Worm (Caenorhabditis elegans): ENCODE results near the gene F46F2.3.

F46F2.3 gene

DNA sequence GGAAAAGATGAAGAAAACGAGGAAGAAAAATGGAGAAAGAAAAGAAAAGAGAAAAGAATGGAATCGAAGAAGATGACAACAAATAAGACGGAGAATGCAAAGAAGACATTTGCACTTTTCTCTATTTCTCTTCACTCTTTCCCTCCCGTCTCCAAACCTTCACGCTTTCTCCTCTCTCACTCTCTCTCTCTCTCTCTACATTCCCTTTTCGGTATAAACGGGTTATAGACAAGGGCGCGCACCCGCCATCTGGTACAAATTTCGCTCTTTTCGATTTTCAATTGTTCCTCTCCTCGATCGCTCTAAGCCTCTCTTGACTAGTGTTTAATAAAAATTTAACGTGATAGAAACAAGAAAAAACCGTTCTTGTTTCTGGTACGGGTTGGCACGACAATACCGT is 16.7 kb upstream of the F46F2.3 start:
- TF ChIP-seq mab-5 (tag; optimal IDR thresholded peaks at IDR 0.05) (no peak), ceh-83 (GFP tag; optimal IDR thresholded peaks at IDR 0.05) (no peak), flh-1 (GFP tag; optimal IDR thresholded peaks at IDR 0.05) (no peak), elt-1 (tag; optimal IDR thresholded peaks at IDR 0.05; ENCODE audit: borderline replicate concordance, insufficient read depth) (no peak), pha-4 (tag; optimal IDR thresholded peaks at IDR 0.05) (peak; percentile 60), lin-32 (GFP tag; optimal IDR thresholded peaks at IDR 0.05) (no peak), ces-1 (GFP tag; optimal IDR thresholded peaks at IDR 0.05) (peak; percentile 100), sem-2 (GFP tag; optimal IDR thresholded peaks at IDR 0.05) (no peak), hlh-1 (tag; optimal IDR thresholded peaks at IDR 0.05) (peak; percentile 5), ham-2 (GFP tag; optimal IDR thresholded peaks at IDR 0.05) (no peak), ceh-43 (GFP tag; optimal IDR thresholded peaks at IDR 0.05) (no peak), cnd-1 (tag; optimal IDR thresholded peaks at IDR 0.05) (peak; percentile 50), unc-62 (GFP tag; optimal IDR thresholded peaks at IDR 0.05) (peak; percentile 80), blmp-1 (tag; optimal IDR thresholded peaks at IDR 0.05) (peak; percentile 96), sptf-1 (tag; optimal IDR thresholded peaks at IDR 0.05) (no peak), mls-2 (tag; optimal IDR thresholded peaks at IDR 0.05) (no peak), bed-3 (GFP tag; optimal IDR thresholded peaks at IDR 0.05) (no peak), unc-120 (tag; optimal IDR thresholded peaks at IDR 0.05; ENCODE audit: poor library complexity, severe bottlenecking) (peak; percentile 82), lsy-2 (tag; optimal IDR thresholded peaks at IDR 0.05) (peak; percentile 59), nhr-237 (tag; optimal IDR thresholded peaks at IDR 0.05) (peak; percentile 78), elt-3 (tag; optimal IDR thresholded peaks at IDR 0.05) (peak; percentile 29), zip-8 (tag; optimal IDR thresholded peaks at IDR 0.05) (no peak), mep-1 (tag; optimal IDR thresholded peaks at IDR 0.05) (peak; percentile 73)

DNA sequence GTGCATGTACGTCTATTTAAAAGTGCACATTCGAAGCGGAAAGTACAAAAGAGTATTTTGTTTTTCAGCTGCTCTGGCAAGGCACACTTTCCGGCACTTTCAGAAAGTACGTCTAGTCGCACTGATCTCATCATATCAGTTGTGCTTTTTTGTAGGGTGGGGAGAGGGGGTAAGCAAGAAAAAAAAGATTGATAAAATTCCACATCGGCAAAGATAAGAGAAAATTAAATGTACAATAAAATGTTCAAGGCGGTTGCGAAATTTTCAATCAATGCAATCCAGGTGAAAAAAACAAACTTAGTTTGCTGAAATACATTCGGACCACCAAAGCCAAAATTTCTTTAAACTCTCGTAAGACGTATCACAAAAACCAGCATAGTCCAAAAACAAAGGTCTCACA is 16.2 kb upstream of the F46F2.3 start:
- TF ChIP-seq sptf-1 (tag; optimal IDR thresholded peaks at IDR 0.05): no peak

DNA sequence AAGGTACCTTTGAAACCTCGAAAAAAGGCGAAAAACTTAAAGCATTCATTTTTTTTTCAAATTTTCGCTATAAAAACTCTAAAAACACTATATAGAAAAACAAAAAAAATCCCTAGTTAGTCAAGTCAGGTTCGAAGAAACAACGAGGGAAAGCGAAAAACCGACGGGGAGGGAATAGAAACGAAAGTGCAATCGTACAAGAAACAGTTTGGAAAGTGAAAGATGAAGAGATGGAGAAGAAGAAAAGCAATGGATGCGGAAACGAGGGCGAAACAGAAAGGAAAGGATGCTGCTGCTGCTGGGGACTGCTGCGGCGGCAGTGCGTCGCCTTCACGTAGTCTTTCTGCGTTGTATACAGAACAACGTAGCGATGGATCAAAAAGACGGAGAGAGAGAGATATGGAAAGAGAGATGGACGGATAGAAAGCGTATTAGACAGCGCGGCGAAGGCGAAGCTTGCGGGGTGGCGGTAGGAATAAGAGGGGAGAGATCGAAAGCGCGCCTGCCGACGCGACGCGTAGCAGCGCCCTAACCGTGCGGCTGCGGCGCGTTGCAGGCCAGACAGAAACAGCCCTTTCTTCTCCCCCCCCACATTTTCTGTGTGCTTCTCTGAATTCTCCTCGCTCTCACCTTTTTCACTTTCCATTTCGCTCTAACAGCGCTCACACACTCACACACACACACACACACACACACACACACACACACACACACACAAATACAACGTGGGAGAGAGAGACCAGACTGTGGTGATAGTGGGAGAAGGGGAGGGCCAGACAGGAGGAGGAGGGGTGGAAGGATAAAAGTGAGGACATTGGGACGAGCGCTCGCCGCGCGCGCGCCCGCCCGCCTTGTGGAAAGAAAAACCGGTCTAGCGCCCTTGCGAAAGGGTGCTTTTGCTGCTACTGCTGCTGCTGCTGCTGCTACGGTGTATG is 15.0 kb upstream of the F46F2.3 start:
- TF ChIP-seq nhr-2 (tag; optimal IDR thresholded peaks at IDR 0.05): no peak
- TF ChIP-seq elt-1 (tag; optimal IDR thresholded peaks at IDR 0.05; ENCODE audit: borderline replicate concordance, insufficient read depth): peak; percentile 16
- TF ChIP-seq lin-32 (GFP tag; optimal IDR thresholded peaks at IDR 0.05): no peak
- TF ChIP-seq tbx-8 (GFP tag; optimal IDR thresholded peaks at IDR 0.05): peak; percentile 23
- no peak for TF ChIP-seq ceh-39 (tag; optimal IDR thresholded peaks at IDR 0.05)
- TF ChIP-seq ces-1 (GFP tag; optimal IDR thresholded peaks at IDR 0.05): peak; percentile 43
- TF ChIP-seq ham-2 (GFP tag; optimal IDR thresholded peaks at IDR 0.05): peak; percentile 100
- TF ChIP-seq blmp-1 (tag; optimal IDR thresholded peaks at IDR 0.05): peak; percentile 91
- TF ChIP-seq M03D4.4 (tag; optimal IDR thresholded peaks at IDR 0.05): peak; percentile 79
- no peak for TF ChIP-seq snpc-4 (tag; optimal IDR thresholded peaks at IDR 0.05)
- peak; percentile 10 for TF ChIP-seq ceh-83 (GFP tag; optimal IDR thresholded peaks at IDR 0.05)
- TF ChIP-seq zip-8 (tag; optimal IDR thresholded peaks at IDR 0.05): no peak
- peak; percentile 58 for TF ChIP-seq cnd-1 (tag; optimal IDR thresholded peaks at IDR 0.05)
- peak; percentile 17 for TF ChIP-seq nhr-12 (tag; optimal IDR thresholded peaks at IDR 0.05)
- peak; percentile 83 for TF ChIP-seq pha-4 (tag; optimal IDR thresholded peaks at IDR 0.05)
- peak; percentile 46 for TF ChIP-seq bed-3 (GFP tag; optimal IDR thresholded peaks at IDR 0.05)
- TF ChIP-seq flh-1 (GFP tag; optimal IDR thresholded peaks at IDR 0.05): peak; percentile 64
- peak; percentile 81 for TF ChIP-seq sptf-1 (tag; optimal IDR thresholded peaks at IDR 0.05)
- peak; percentile 60 for TF ChIP-seq sem-2 (GFP tag; optimal IDR thresholded peaks at IDR 0.05)
- peak; percentile 5 for TF ChIP-seq hlh-1 (tag; optimal IDR thresholded peaks at IDR 0.05)
- TF ChIP-seq lsy-2 (tag; optimal IDR thresholded peaks at IDR 0.05): peak; percentile 61
- no peak for TF ChIP-seq nhr-28 (tag; optimal IDR thresholded peaks at IDR 0.05)
- TF ChIP-seq ceh-43 (GFP tag; optimal IDR thresholded peaks at IDR 0.05): peak; percentile 30
- TF ChIP-seq unc-120 (tag; optimal IDR thresholded peaks at IDR 0.05; ENCODE audit: poor library complexity, severe bottlenecking): peak; percentile 88
- peak; percentile 77 for TF ChIP-seq drap-1 (GFP tag; optimal IDR thresholded peaks at IDR 0.05)
- TF ChIP-seq lin-13 (tag; optimal IDR thresholded peaks at IDR 0.05): peak; percentile 27
- peak; percentile 79 for TF ChIP-seq mls-2 (tag; optimal IDR thresholded peaks at IDR 0.05)
- TF ChIP-seq ztf-11 (tag; optimal IDR thresholded peaks at IDR 0.05): peak; percentile 51
- TF ChIP-seq elt-3 (tag; optimal IDR thresholded peaks at IDR 0.05): no peak
- TF ChIP-seq unc-39 (tag; optimal IDR thresholded peaks at IDR 0.05): no peak
- TF ChIP-seq mep-1 (tag; optimal IDR thresholded peaks at IDR 0.05): peak; percentile 48
- TF ChIP-seq nhr-237 (tag; optimal IDR thresholded peaks at IDR 0.05): peak; percentile 95
- no peak for TF ChIP-seq mab-5 (tag; optimal IDR thresholded peaks at IDR 0.05)
- peak; percentile 59 for TF ChIP-seq nhr-76 (tag; optimal IDR thresholded peaks at IDR 0.05)
- peak; percentile 52 for TF ChIP-seq unc-62 (GFP tag; optimal IDR thresholded peaks at IDR 0.05)
